Fruit fly (Drosophila melanogaster) whole organism, embryonic: ENCODE data around the gene scpr-C.

ENCODE experiments used
- Aef1 ChIP-seq: fragments of 200-800 bp; sonication (Bioruptor generic); IDR thresholded peaks from 3 replicates; pipeline ENCODE4 v1.3.6; 2022; ENCODE audit warnings: missing biosample characterization, missing genetic modification characterization
- Bdp1 ChIP-seq: fragments of 200-800 bp; sonication (Bioruptor generic); optimal IDR thresholded peaks from 3 replicates; lab custom pipeline; 2016; ENCODE audit warnings: missing biosample characterization, missing genetic modification characterization
- CG10366 ChIP-seq: fragments of 200-800 bp; sonication (Bioruptor generic); IDR thresholded peaks from 2 replicates; pipeline ENCODE4 v1.3.6; 2022; ENCODE audit warnings: missing biosample characterization, missing genetic modification characterization
- CG10959 ChIP-seq: fragments of 200-800 bp; sonication (Bioruptor generic); IDR thresholded peaks from 2 replicates; pipeline ENCODE4 v1.3.6; 2022; ENCODE audit warnings: missing biosample characterization, missing genetic modification characterization
- CG11723 ChIP-seq: fragments of 200-800 bp; sonication (Bioruptor generic); optimal IDR thresholded peaks from 2 replicates; lab custom pipeline; 2017; ENCODE audit warnings: missing biosample characterization, mild to moderate bottlenecking, missing genetic modification characterization
- CG1233 ChIP-seq: fragments of 200-800 bp; sonication (Bioruptor generic); optimal IDR thresholded peaks from 4 replicates; lab custom pipeline; 2018; ENCODE audit warnings: missing biosample characterization, mild to moderate bottlenecking, missing genetic modification characterization
- CG12744 ChIP-seq: fragments of 200-800 bp; sonication (Bioruptor generic); optimal IDR thresholded peaks from 2 replicates; lab custom pipeline; 2016; ENCODE audit warnings: missing biosample characterization, missing genetic modification characterization
- CG14667 ChIP-seq: fragments of 200-800 bp; sonication (Bioruptor generic); IDR thresholded peaks from 2 replicates; pipeline ENCODE4 v1.3.6; 2022; ENCODE audit warnings: missing biosample characterization, missing genetic modification characterization
- CG2129 ChIP-seq: fragments of 200-800 bp; sonication (Bioruptor generic); IDR thresholded peaks from 2 replicates; pipeline ENCODE4 v1.3.6; 2022; ENCODE audit warnings: missing biosample characterization, missing genetic modification characterization; ENCODE audit not compliant: partially characterized antibody
- CG30431 ChIP-seq: fragments of 200-800 bp; sonication (Bioruptor generic); optimal IDR thresholded peaks from 2 replicates; lab custom pipeline; 2017; ENCODE audit warnings: missing biosample characterization, missing genetic modification characterization
- CG3995 ChIP-seq: fragments of 200-800 bp; sonication (Bioruptor generic); optimal IDR thresholded peaks from 3 replicates; lab custom pipeline; 2016; ENCODE audit warnings: missing biosample characterization, missing genetic modification characterization
- CG6765 ChIP-seq: fragments of 200-800 bp; sonication (Bioruptor generic); optimal IDR thresholded peaks from 3 replicates; lab custom pipeline; 2017; ENCODE audit warnings: missing biosample characterization, mild to moderate bottlenecking, missing genetic modification characterization
- CG8765 ChIP-seq: fragments of 200-800 bp; sonication (Bioruptor generic); IDR thresholded peaks from 2 replicates; pipeline ENCODE4 v1.3.6; 2022; ENCODE audit warnings: missing biosample characterization, missing genetic modification characterization
- CG8944 ChIP-seq: fragments of 200-800 bp; sonication (Bioruptor generic); optimal IDR thresholded peaks from 3 replicates; lab custom pipeline; 2016; ENCODE audit warnings: missing biosample characterization, missing genetic modification characterization
- CG9797 ChIP-seq: fragments of 200-800 bp; sonication (Bioruptor generic); optimal IDR thresholded peaks from 3 replicates; lab custom pipeline; 2018; ENCODE audit warnings: missing biosample characterization, mild to moderate bottlenecking, missing genetic modification characterization
- D ChIP-seq, 2 experiments: fragments of 200-800 bp in 1 of 2; fragments of >200 bp in 1 of 2; sonication (Bioruptor generic) in 1 of 2; optimal IDR thresholded peaks; 2 replicates in 1 of 2; 3 replicates in 1 of 2; lab custom pipeline; 2017; ENCODE audit warnings: mild to moderate bottlenecking in 1 of 2, missing biosample characterization in 1 of 2, missing genetic modification characterization in 1 of 2, missing genetic modification reagents in 1 of 2
- Dfd ChIP-seq, 2 experiments: fragments of >200 bp; optimal IDR thresholded peaks; 2 replicates each; lab custom pipeline; 2017; ENCODE audit warnings: missing biosample characterization in 2 of 2, missing genetic modification characterization in 2 of 2
- Dip3 ChIP-seq: fragments of 200-800 bp; sonication (Bioruptor generic); optimal IDR thresholded peaks from 3 replicates; lab custom pipeline; 2016; ENCODE audit warnings: missing biosample characterization, missing genetic modification characterization
- Doc2 ChIP-seq: fragments of 200-800 bp; sonication (Bioruptor generic); IDR thresholded peaks from 2 replicates; pipeline ENCODE4 v1.3.6; 2022; ENCODE audit warnings: missing biosample characterization, missing genetic modification characterization
- Fer1 ChIP-seq: fragments of 200-800 bp; sonication (Bioruptor generic); optimal IDR thresholded peaks from 2 replicates; lab custom pipeline; 2017; ENCODE audit warnings: missing biosample characterization, mild to moderate bottlenecking, missing genetic modification characterization
- Gug ChIP-seq: fragments of 200-800 bp; sonication (Bioruptor generic); IDR thresholded peaks from 4 replicates; pipeline ENCODE4 v1.3.6; 2022; ENCODE audit warnings: missing biosample characterization, missing genetic modification characterization
- Hmx ChIP-seq: fragments of 200-800 bp; sonication (Bioruptor generic); optimal IDR thresholded peaks from 2 replicates; lab custom pipeline; 2016; ENCODE audit warnings: missing biosample characterization, missing genetic modification characterization
- Hr51 ChIP-seq, 2 experiments: fragments of 200-800 bp; sonication (Bioruptor generic); optimal IDR thresholded peaks; 2 replicates in 1 of 2; 3 replicates in 1 of 2; lab custom pipeline; 2016 to 2018; ENCODE audit warnings: missing biosample characterization in 2 of 2, missing genetic modification characterization in 2 of 2, mild to moderate bottlenecking in 1 of 2, moderate library complexity in 1 of 2
- Hsf ChIP-seq: fragments of 200-800 bp; sonication (Bioruptor generic); optimal IDR thresholded peaks from 3 replicates; lab custom pipeline; 2016; ENCODE audit warnings: missing biosample characterization, missing genetic modification characterization
- MBD-R2 ChIP-seq: fragments of 200-800 bp; sonication (Bioruptor generic); IDR thresholded peaks from 2 replicates; pipeline ENCODE4 v1.3.6; 2022; ENCODE audit warnings: missing biosample characterization, missing genetic modification characterization
- Meics ChIP-seq: fragments of 200-800 bp; sonication (Bioruptor generic); optimal IDR thresholded peaks from 2 replicates; lab custom pipeline; 2017; ENCODE audit warnings: missing biosample characterization, mild to moderate bottlenecking, missing genetic modification characterization
- NC2β ChIP-seq: fragments of 200-800 bp; sonication (Bioruptor generic); optimal IDR thresholded peaks from 2 replicates; lab custom pipeline; 2016; ENCODE audit warnings: missing biosample characterization, missing genetic modification characterization
- Xrp1 ChIP-seq: fragments of 200-800 bp; sonication (Bioruptor generic); IDR thresholded peaks from 2 replicates; pipeline ENCODE4 v1.3.6; 2022; ENCODE audit warnings: missing biosample characterization, missing genetic modification characterization
- ara ChIP-seq: fragments of 200-800 bp; sonication (Bioruptor generic); IDR thresholded peaks from 2 replicates; pipeline ENCODE4 v1.3.6; 2022; ENCODE audit warnings: missing biosample characterization, missing genetic modification characterization
- az2 ChIP-seq: fragments of 200-800 bp; sonication (Bioruptor generic); optimal IDR thresholded peaks from 3 replicates; lab custom pipeline; 2016; ENCODE audit warnings: missing biosample characterization, missing genetic modification characterization
- btn ChIP-seq: fragments of 200-800 bp; sonication (Bioruptor generic); optimal IDR thresholded peaks from 2 replicates; lab custom pipeline; 2016; ENCODE audit warnings: missing biosample characterization, missing genetic modification characterization
- cad ChIP-seq: fragments of >200 bp; optimal IDR thresholded peaks from 2 replicates; lab custom pipeline; 2017; ENCODE audit warnings: missing biosample characterization, missing genetic modification characterization
- chif ChIP-seq, 2 experiments: fragments of 200-800 bp; sonication (Bioruptor generic); optimal IDR thresholded peaks; 3 replicates each; lab custom pipeline; 2016; ENCODE audit warnings: missing biosample characterization in 2 of 2, missing genetic modification characterization in 2 of 2
- da ChIP-seq: fragments of 200-800 bp; sonication (Bioruptor generic); optimal IDR thresholded peaks from 2 replicates; lab custom pipeline; 2016; ENCODE audit warnings: missing biosample characterization, missing genetic modification characterization
- gfzf ChIP-seq: fragments of 200-800 bp; sonication (Bioruptor generic); optimal IDR thresholded peaks from 2 replicates; lab custom pipeline; 2016; ENCODE audit warnings: missing biosample characterization, mild to moderate bottlenecking, missing genetic modification characterization, moderate library complexity
- grn ChIP-seq: fragments of 200-800 bp; sonication (Bioruptor generic); optimal IDR thresholded peaks from 3 replicates; lab custom pipeline; 2017; ENCODE audit warnings: missing biosample characterization, missing genetic modification characterization
- lilli ChIP-seq: fragments of 200-800 bp; sonication (Bioruptor generic); optimal IDR thresholded peaks from 3 replicates; lab custom pipeline; 2016; ENCODE audit warnings: missing biosample characterization, missing genetic modification characterization
- lmd ChIP-seq: fragments of 200-800 bp; sonication (Bioruptor generic); IDR thresholded peaks from 2 replicates; pipeline ENCODE4 v1.3.6; 2022; ENCODE audit warnings: missing biosample characterization, missing genetic modification characterization
- mam ChIP-seq: fragments of 200-800 bp; sonication (Bioruptor generic); optimal IDR thresholded peaks from 3 replicates; lab custom pipeline; 2016; ENCODE audit warnings: missing biosample characterization, missing genetic modification characterization
- nerfin-2 ChIP-seq: fragments of 200-800 bp; sonication (Bioruptor generic); IDR thresholded peaks from 2 replicates; pipeline ENCODE4 v1.3.6; 2022; ENCODE audit warnings: missing biosample characterization, missing genetic modification characterization; ENCODE audit not compliant: partially characterized antibody
- peb ChIP-seq: fragments of 200-800 bp; sonication (Bioruptor generic); IDR thresholded peaks from 2 replicates; pipeline ENCODE4 v1.3.6; 2022; ENCODE audit warnings: missing biosample characterization, missing genetic modification characterization
- pzg ChIP-seq: fragments of 200-800 bp; sonication (Bioruptor generic); optimal IDR thresholded peaks from 3 replicates; lab custom pipeline; 2018; ENCODE audit warnings: missing biosample characterization, mild to moderate bottlenecking, missing genetic modification characterization, moderate library complexity
- repo ChIP-seq: fragments of 200-800 bp; sonication (Bioruptor generic); optimal IDR thresholded peaks from 2 replicates; lab custom pipeline; 2016; ENCODE audit warnings: missing biosample characterization, missing genetic modification characterization
- rib ChIP-seq: fragments of 200-800 bp; sonication (Bioruptor generic); IDR thresholded peaks from 2 replicates; pipeline ENCODE4 v1.3.6; 2022; ENCODE audit warnings: missing biosample characterization, missing genetic modification characterization
- sens ChIP-seq: fragments of 200-800 bp; sonication (Bioruptor generic); peaks from one replicate; lab custom pipeline; 2016; ENCODE audit warnings: missing biosample characterization, missing genetic modification characterization
- sima ChIP-seq: fragments of 200-800 bp; sonication (Bioruptor generic); optimal IDR thresholded peaks from 2 replicates; lab custom pipeline; 2016; ENCODE audit warnings: missing biosample characterization, missing genetic modification characterization
- slou ChIP-seq: fragments of 200-800 bp; sonication (Bioruptor generic); optimal IDR thresholded peaks from 3 replicates; lab custom pipeline; 2016; ENCODE audit warnings: missing biosample characterization, missing genetic modification characterization
- sob ChIP-seq: fragments of 200-800 bp; sonication (Bioruptor generic); IDR thresholded peaks from 2 replicates; pipeline ENCODE4 v1.3.6; 2022; ENCODE audit warnings: missing biosample characterization, missing genetic modification characterization
- trem ChIP-seq: fragments of 200-800 bp; optimal IDR thresholded peaks from 3 replicates; lab custom pipeline; 2019; ENCODE audit warnings: missing biosample characterization, mild to moderate bottlenecking, missing genetic modification characterization, moderate library complexity
- usp ChIP-seq: fragments of >200 bp; optimal IDR thresholded peaks from 2 replicates; lab custom pipeline; 2017; ENCODE audit warnings: missing biosample characterization, missing genetic modification characterization
- vnd ChIP-seq: fragments of 200-800 bp; sonication (Bioruptor generic); IDR thresholded peaks from 3 replicates; pipeline ENCODE4 v1.3.6; 2022; ENCODE audit warnings: missing biosample characterization, missing genetic modification characterization; ENCODE audit not compliant: partially characterized antibody

scpr-C gene

dm6 chr3R:11216156-11216630, 9.1 kb upstream of the scpr-C start, which contains the start of the genes RpS25 and CG4820 (continued):
- peak; percentile 92 for TF ChIP-seq repo (GFP tag; lab: Kevin White, UChicago)
- TF ChIP-seq CG8944 (GFP tag; lab: Kevin White, UChicago): peak; percentile 80
- TF ChIP-seq Bdp1 (GFP tag; lab: Kevin White, UChicago): peak; percentile 86
- TF ChIP-seq CG2129 (GFP tag; lab: Robert Waterston, UW): peak; percentile 77
- TF ChIP-seq CG9797 (GFP tag; lab: Kevin White, UChicago): peak; percentile 99
- peak; percentile 72 for TF ChIP-seq CG10959
- TF ChIP-seq peb (GFP tag; lab: Robert Waterston, UW): peak; percentile 54; the same call in 1 of the 2 replicates
- TF ChIP-seq chif (GFP tag; optimal IDR thresholded peaks at IDR 0.05; lab: Kevin White, UChicago): peak; percentile 75 to 92
- peak; percentile 76 for TF ChIP-seq grn
- peak; percentile 84 to 86 for TF ChIP-seq Hr51 (GFP tag; optimal IDR thresholded peaks at IDR 0.05; lab: Kevin White, UChicago)
- peak; percentile 91 for TF ChIP-seq MBD-R2
- peak; percentile 97 for TF ChIP-seq CG6765 (GFP tag; lab: Kevin White, UChicago)
- TF ChIP-seq sima (GFP tag; lab: Kevin White, UChicago): peak; percentile 73
- TF ChIP-seq CG3995 (GFP tag; lab: Kevin White, UChicago): peak; percentile 79
- peak; percentile 94 for TF ChIP-seq CG1233 (GFP tag; lab: Kevin White, UChicago)
- TF ChIP-seq btn (GFP tag; lab: Kevin White, UChicago): peak; percentile 88
- TF ChIP-seq CG30431 (GFP tag; lab: Kevin White, UChicago): peak; percentile 83
- peak; percentile 84 for TF ChIP-seq lilli (GFP tag; lab: Kevin White, UChicago)
- peak; percentile 76 for TF ChIP-seq mam
- peak; percentile 67 for TF ChIP-seq rib
- peak; percentile 48; the same call in 1 of the 2 replicates for TF ChIP-seq Xrp1 (GFP tag; lab: Robert Waterston, UW)
- no peak for TF ChIP-seq D (optimal IDR thresholded peaks at IDR 0.05; lab: Kevin White, UChicago)
- TF ChIP-seq D (GFP tag; optimal IDR thresholded peaks at IDR 0.05; lab: Kevin White, UChicago): peak; percentile 86
- peak; percentile 82 for TF ChIP-seq CG12744 (GFP tag; lab: Kevin White, UChicago)
- peak; percentile 97 for TF ChIP-seq gfzf (GFP tag; lab: Kevin White, UChicago)
- peak; percentile 72 for TF ChIP-seq nerfin-2
- TF ChIP-seq Dip3 (GFP tag; lab: Kevin White, UChicago): peak; percentile 81
- peak; percentile 98 for TF ChIP-seq pzg (GFP tag; lab: Kevin White, UChicago)
- TF ChIP-seq Hsf (GFP tag; lab: Kevin White, UChicago): peak; percentile 92
- TF ChIP-seq CG14667 (GFP tag; lab: Robert Waterston, UW): peak; percentile 65; the same call in 1 of the 2 replicates
- TF ChIP-seq slou: peak; percentile 88
- TF ChIP-seq sens (GFP tag; lab: Kevin White, UChicago): peak; percentile 98
- peak; percentile 72 for TF ChIP-seq lmd (GFP tag; lab: Robert Waterston, UW)
- TF ChIP-seq ara (GFP tag; lab: Robert Waterston, UW): peak; percentile 75
- no peak for TF ChIP-seq usp (GFP tag; lab: Kevin White, UChicago)
- TF ChIP-seq Gug: peak; percentile 38; the same call in 2 of the 4 replicates
- no peak for TF ChIP-seq Dfd (GFP tag; optimal IDR thresholded peaks at IDR 0.05; lab: Kevin White, UChicago)
- peak; percentile 88 for TF ChIP-seq CG11723 (GFP tag; lab: Kevin White, UChicago)
- peak; percentile 98 for TF ChIP-seq NC2β (GFP tag; lab: Kevin White, UChicago)
- peak; percentile 70 for TF ChIP-seq az2 (GFP tag; lab: Kevin White, UChicago)
- TF ChIP-seq Aef1 (GFP tag; lab: Robert Waterston, UW): peak; percentile 59; the same call in 2 of the 3 replicates
- TF ChIP-seq CG10366 (GFP tag; lab: Robert Waterston, UW): peak; percentile 76
- peak; percentile 25 for TF ChIP-seq Hmx (GFP tag; lab: Kevin White, UChicago)
- peak; percentile 86 for TF ChIP-seq da
- peak; percentile 91 for TF ChIP-seq sob (GFP tag; lab: Robert Waterston, UW)
- TF ChIP-seq trem: peak; percentile 95
- TF ChIP-seq Fer1 (GFP tag; lab: Kevin White, UChicago): peak; percentile 96
- TF ChIP-seq CG8765 (GFP tag; lab: Robert Waterston, UW): no peak
- peak; percentile 50 for TF ChIP-seq Doc2 (GFP tag; lab: Robert Waterston, UW)
- TF ChIP-seq cad (GFP tag; lab: Kevin White, UChicago): no peak
- peak; percentile 96 for TF ChIP-seq Meics (GFP tag; lab: Kevin White, UChicago)
- peak; percentile 82 for TF ChIP-seq vnd (GFP tag; lab: Robert Waterston, UW)
